Worm (Caenorhabditis elegans): ENCODE results near the gene M117.1.

The M117.1 gene

ce11 chrIV:11863428-11863827 lies 49.4 kb downstream of the M117.1 start:
- TF ChIP-seq zag-1 (tag; optimal IDR thresholded peaks at IDR 0.05), result no peak
- no peak for TF ChIP-seq elt-3 (tag; optimal IDR thresholded peaks at IDR 0.05)
- peak; percentile 80 for TF ChIP-seq pha-4 (tag; optimal IDR thresholded peaks at IDR 0.05)
- TF ChIP-seq tbx-2 (tag; optimal IDR thresholded peaks at IDR 0.05), result no peak
- peak; percentile 2 for TF ChIP-seq hmg-11 (tag; optimal IDR thresholded peaks at IDR 0.05)

DNA sequence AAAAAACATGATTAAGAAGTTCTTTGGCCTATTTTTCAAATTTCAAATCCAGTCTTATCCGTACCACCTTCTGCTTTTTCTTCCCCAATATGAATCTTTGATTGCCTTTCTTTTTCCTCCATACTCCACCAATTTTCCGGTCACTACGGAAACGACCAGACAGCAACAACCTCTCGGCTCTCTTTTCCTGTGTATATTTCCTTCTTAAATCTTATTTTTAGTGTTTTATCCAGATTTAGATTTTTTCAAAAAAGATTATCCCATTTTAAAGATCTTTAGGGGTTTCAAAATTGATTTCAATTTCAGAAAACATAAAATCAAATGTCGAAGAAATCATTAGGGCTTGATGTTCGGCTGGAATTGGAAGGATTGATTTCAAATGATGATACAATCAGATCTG lies 50.2 kb downstream of the M117.1 start, which contains the start of gene trpa-1:
trpa-1 (plus strand) TSS at position 301 of the 400 bp plus-strand sequence.
- TF ChIP-seq nhr-77 (tag; optimal IDR thresholded peaks at IDR 0.05), result no peak
- TF ChIP-seq eor-1 (tag; optimal IDR thresholded peaks at IDR 0.05), result no peak
- TF ChIP-seq ZK546.5 (tag; optimal IDR thresholded peaks at IDR 0.05), result no peak
- no peak for TF ChIP-seq lsy-12 (tag; optimal IDR thresholded peaks at IDR 0.05)
- TF ChIP-seq unc-39 (tag; optimal IDR thresholded peaks at IDR 0.05), result no peak
- TF ChIP-seq mdl-1 (tag; optimal IDR thresholded peaks at IDR 0.05), result no peak
- no peak for TF ChIP-seq elt-2 (tag; optimal IDR thresholded peaks at IDR 0.05)
- TF ChIP-seq nhr-11 (tag; optimal IDR thresholded peaks at IDR 0.05), result no peak
- TF ChIP-seq elt-1 (tag; optimal IDR thresholded peaks at IDR 0.05), result no peak

ce11 chrIV:11867652-11868232 lies 53.7 kb downstream of the M117.1 start:
- TF ChIP-seq fkh-2 (tag; optimal IDR thresholded peaks at IDR 0.05) (no peak), nhr-11 (tag; optimal IDR thresholded peaks at IDR 0.05) (no peak), mdl-1 (tag; optimal IDR thresholded peaks at IDR 0.05) (no peak), ceh-28 (tag; optimal IDR thresholded peaks at IDR 0.05) (no peak), egl-5 (tag; optimal IDR thresholded peaks at IDR 0.05) (no peak), nhr-237 (tag; optimal IDR thresholded peaks at IDR 0.05) (no peak), ama-1 (optimal IDR thresholded peaks at IDR 0.05) (no peak), nhr-28 (tag; optimal IDR thresholded peaks at IDR 0.05) (no peak), nhr-43 (tag; optimal IDR thresholded peaks at IDR 0.05; ENCODE audit: poor library complexity, severe bottlenecking) (no peak), pha-4 (tag; optimal IDR thresholded peaks at IDR 0.05) (no peak), jun-1 (tag; optimal IDR thresholded peaks at IDR 0.05) (no peak), nhr-23 (tag; optimal IDR thresholded peaks at IDR 0.05) (no peak), nhr-77 (tag; optimal IDR thresholded peaks at IDR 0.05) (no peak), elt-1 (tag; optimal IDR thresholded peaks at IDR 0.05) (no peak), fos-1 (tag; optimal IDR thresholded peaks at IDR 0.05) (no peak)

ce11 chrIV:11868452-11868851 lies 54.4 kb downstream of the M117.1 start:
- no peak for TF ChIP-seq hmg-11 (tag; optimal IDR thresholded peaks at IDR 0.05)
- TF ChIP-seq lsy-12 (tag; optimal IDR thresholded peaks at IDR 0.05), result no peak
